Fruit fly (Drosophila melanogaster): ENCODE measurements around the gene mus304.
A peak's percentile ranks its signal among the peaks of the same experiment; 100 is the strongest.

mus304 gene

dm6 chr3L:18106021-18106944 lies 3.3 kb upstream of the mus304 start, which contains the start of the genes CG13698 and mRpS26:
CG13698 (minus strand) TSS chr3L:18106149.
mRpS26 (plus strand) TSS chr3L:18106579.
- TF ChIP-seq Ets96B (tag; optimal IDR thresholded peaks at IDR 0.05): peak; percentile 64
- peak; percentile 50 for TF ChIP-seq Eip75B (GFP tag; optimal IDR thresholded peaks at IDR 0.05)
- TF ChIP-seq pdm3 (GFP tag; optimal IDR thresholded peaks at IDR 0.05): peak; percentile 66
- peak; percentile 74 for TF ChIP-seq esn (GFP tag; optimal IDR thresholded peaks at IDR 0.05)
- TF ChIP-seq vri (GFP tag; optimal IDR thresholded peaks at IDR 0.05): peak; percentile 4
- TF ChIP-seq CG8632 (GFP tag; optimal IDR thresholded peaks at IDR 0.05): peak; percentile 50
- TF ChIP-seq ss (GFP tag; optimal IDR thresholded peaks at IDR 0.05): peak in 1 of 2 experiments; percentile 37
- TF ChIP-seq CG4318 (GFP tag; optimal IDR thresholded peaks at IDR 0.05): no peak
- peak; percentile 75 for TF ChIP-seq CG32006 (GFP tag; optimal IDR thresholded peaks at IDR 0.05)
- peak; percentile 40 for TF ChIP-seq Blimp-1 (GFP tag; optimal IDR thresholded peaks at IDR 0.05)
- TF ChIP-seq dsx (GFP tag; optimal IDR thresholded peaks at IDR 0.05; ENCODE audit: poor library complexity, severe bottlenecking): peak; percentile 96
- no peak for TF ChIP-seq CG9139 (GFP tag; optimal IDR thresholded peaks at IDR 0.05)
- no peak for TF ChIP-seq CG16779 (tag; optimal IDR thresholded peaks at IDR 0.05)
- peak; percentile 55 for TF ChIP-seq Hr39 (GFP tag; optimal IDR thresholded peaks at IDR 0.05)
- peak; percentile 65 for TF ChIP-seq CG10669 (GFP tag; optimal IDR thresholded peaks at IDR 0.05)
- TF ChIP-seq Hr38 (GFP tag; optimal IDR thresholded peaks at IDR 0.05): no peak
- peak; percentile 59 for TF ChIP-seq Smox (GFP tag; optimal IDR thresholded peaks at IDR 0.05)
- no peak for TF ChIP-seq spab (GFP tag; optimal IDR thresholded peaks at IDR 0.05)
- peak in 1 of 2 experiments; percentile 17 for TF ChIP-seq salr (GFP tag; optimal IDR thresholded peaks at IDR 0.05)
- TF ChIP-seq Eip93F (GFP tag; optimal IDR thresholded peaks at IDR 0.05): peak; percentile 40
- no peak for TF ChIP-seq svp (GFP tag)
- peak; percentile 34 for TF ChIP-seq Sox14 (GFP tag; optimal IDR thresholded peaks at IDR 0.05)
- TF ChIP-seq CG10631 (GFP tag; optimal IDR thresholded peaks at IDR 0.05): peak; percentile 75
- peak; percentile 81 for TF ChIP-seq CG3032 (tag; optimal IDR thresholded peaks at IDR 0.05)
- no peak for TF ChIP-seq Met (GFP tag; optimal IDR thresholded peaks at IDR 0.05)
- peak; percentile 62 for TF ChIP-seq CG31627 (GFP tag; optimal IDR thresholded peaks at IDR 0.05)
- TF ChIP-seq Gug (GFP tag; IDR thresholded peaks at IDR 0.05): peak; percentile 49; the same call in 1 of the 2 replicates
- TF ChIP-seq CG34406 (GFP tag; optimal IDR thresholded peaks at IDR 0.05): peak; percentile 76
- TF ChIP-seq fd85E (GFP tag; optimal IDR thresholded peaks at IDR 0.05): no peak
- no peak for TF ChIP-seq CG1621 (tag; optimal IDR thresholded peaks at IDR 0.05)
- peak; percentile 52; the same call in 2 of the 3 replicates for TF ChIP-seq eg (GFP tag; IDR thresholded peaks at IDR 0.05)
- no peak for TF ChIP-seq CG6276 (GFP tag; optimal IDR thresholded peaks at IDR 0.05)
- peak; percentile 38 for TF ChIP-seq CG8319 (GFP tag; optimal IDR thresholded peaks at IDR 0.05)
- no peak for TF ChIP-seq Sox102F (GFP tag; optimal IDR thresholded peaks at IDR 0.05)
- TF ChIP-seq fkh (GFP tag; optimal IDR thresholded peaks at IDR 0.05): peak; percentile 50
- TF ChIP-seq topi (GFP tag; optimal IDR thresholded peaks at IDR 0.05): peak; percentile 55
- TF ChIP-seq CG6792 (GFP tag; optimal IDR thresholded peaks at IDR 0.05): peak; percentile 49
- peak; percentile 39 for TF ChIP-seq CG7368 (GFP tag; optimal IDR thresholded peaks at IDR 0.05)
- TF ChIP-seq Lpt (GFP tag; optimal IDR thresholded peaks at IDR 0.05): peak; percentile 12
- TF ChIP-seq CG6854 (GFP tag; optimal IDR thresholded peaks at IDR 0.05): peak; percentile 3
- peak; percentile 55 for TF ChIP-seq dac (GFP tag; optimal IDR thresholded peaks at IDR 0.05)
- TF ChIP-seq CG8119 (GFP tag; IDR thresholded peaks at IDR 0.05): peak; percentile 37; the same call in 1 of the 3 replicates
- TF ChIP-seq Eip78C (GFP tag): peak; percentile 88
- TF ChIP-seq fd59A (GFP tag; optimal IDR thresholded peaks at IDR 0.05): peak; percentile 24
- TF ChIP-seq net (GFP tag; optimal IDR thresholded peaks at IDR 0.05): peak; percentile 1
- peak; percentile 58 for TF ChIP-seq Sox15 (GFP tag; optimal IDR thresholded peaks at IDR 0.05)
- peak; percentile 18; the same call in 2 of the 3 replicates for TF ChIP-seq CG6163 (GFP tag; IDR thresholded peaks at IDR 0.05)
- peak; percentile 41; the same call in 1 of the 2 replicates for TF ChIP-seq CG11294 (GFP tag; IDR thresholded peaks at IDR 0.05)
- peak; percentile 67 for TF ChIP-seq achi (GFP tag; optimal IDR thresholded peaks at IDR 0.05)
